Worm (Caenorhabditis elegans) whole organism, early embryonic: ENCODE data around the gene Y73B6BL.27.

Experiments
- B0310.2 ChIP-seq: sonication (generic microtip); optimal IDR thresholded peaks from 2 replicates; lab custom pipeline; 2016; ENCODE audit warnings: mild to moderate bottlenecking, missing genetic modification characterization, missing compliant biosample characterization
- ama-1 ChIP-seq: fragments of 150-350 bp; optimal IDR thresholded peaks from 2 replicates; lab custom pipeline; 2014
- ceh-13 ChIP-seq: fragments of 200-800 bp; sonication (Bioruptor generic); optimal IDR thresholded peaks from 2 replicates; lab custom pipeline; 2018; ENCODE audit warnings: mild to moderate bottlenecking, missing genetic modification characterization, missing compliant biosample characterization
- ceh-36 ChIP-seq: sonication (generic microtip); optimal IDR thresholded peaks from 2 replicates; lab custom pipeline; 2016; ENCODE audit warnings: missing genetic modification characterization, inconsistent platforms, missing compliant biosample characterization
- ets-7 ChIP-seq: sonication (generic microtip); optimal IDR thresholded peaks from 2 replicates; lab custom pipeline; 2016; ENCODE audit warnings: missing genotype, missing genetic modification characterization, missing compliant biosample characterization
- flt-1 ChIP-seq: fragments of 200-800 bp; sonication (Bioruptor generic); IDR thresholded peaks from 2 replicates; pipeline ENCODE4 v1.3.6; 2022; ENCODE audit warnings: missing genetic modification characterization, missing compliant biosample characterization
- hmbx-1 ChIP-seq: sonication (generic microtip); optimal IDR thresholded peaks from 2 replicates; lab custom pipeline; 2016; ENCODE audit warnings: mild to moderate bottlenecking, missing genetic modification characterization, missing compliant biosample characterization
- hmg-4 ChIP-seq: fragments of 200-800 bp; sonication (Bioruptor generic); optimal IDR thresholded peaks from 2 replicates; lab custom pipeline; 2018; ENCODE audit warnings: mild to moderate bottlenecking, missing genetic modification characterization, missing compliant biosample characterization
- pes-1 ChIP-seq: fragments of 200-800 bp; sonication (Bioruptor generic); IDR thresholded peaks from 2 replicates; pipeline ENCODE4 v1.3.6; 2022; ENCODE audit warnings: missing genetic modification reagents, missing genetic modification characterization, missing compliant biosample characterization
- scrt-1 ChIP-seq: fragments of 200-800 bp; sonication (Bioruptor generic); IDR thresholded peaks from 2 replicates; pipeline ENCODE4 v1.3.6; 2022; ENCODE audit warnings: missing genetic modification characterization, missing compliant biosample characterization
- sea-1 ChIP-seq: fragments of 200-800 bp; sonication (Bioruptor generic); conservative IDR thresholded peaks from 2 replicates; pipeline ENCODE4 v1.3.6; 2022; ENCODE audit warnings: missing genetic modification characterization, missing compliant biosample characterization
- tbx-11 ChIP-seq: fragments of 200-800 bp; sonication (Bioruptor generic); IDR thresholded peaks from 2 replicates; pipeline ENCODE4 v1.3.6; 2022; ENCODE audit warnings: missing genetic modification characterization, missing compliant biosample characterization
- tbx-37 ChIP-seq: fragments of 200-800 bp; sonication (Bioruptor generic); conservative IDR thresholded peaks from 2 replicates; pipeline ENCODE4 v1.3.6; 2022; ENCODE audit warnings: missing genetic modification reagents, missing genetic modification characterization, missing compliant biosample characterization

- TF ChIP-seq ama-1 (lab: Kevin White, UChicago), result no peak
- no peak for TF ChIP-seq tbx-37 (GFP tag; lab: Robert Waterston, UW)
- no peak for TF ChIP-seq flt-1 (GFP tag; lab: Robert Waterston, UW)
- TF ChIP-seq tbx-11 (GFP tag; lab: Robert Waterston, UW), result no peak
- no peak for TF ChIP-seq ceh-36
- no peak for TF ChIP-seq pes-1 (GFP tag; lab: Robert Waterston, UW)
- no peak for TF ChIP-seq ets-7 (tag; lab: Kevin White, UChicago)
- TF ChIP-seq hmbx-1 (tag; lab: Kevin White, UChicago), result no peak
- no peak for TF ChIP-seq scrt-1
- no peak for TF ChIP-seq hmg-4 (GFP tag; lab: Kevin White, UChicago)
- no peak for TF ChIP-seq B0310.2 (tag; lab: Kevin White, UChicago)
- TF ChIP-seq sea-1 (GFP tag; lab: Robert Waterston, UW), result no peak
- no peak for TF ChIP-seq ceh-13
Measured at ce11 chrIV:6442016-6442618, 30.9 kb downstream of the Y73B6BL.27 start.
